Worm (Caenorhabditis elegans) whole organism, L4/young adult: ENCODE data around the gene ZK1240.1.

Experiments used
- W03F9.2 ChIP-seq: fragments of 150-350 bp; optimal IDR thresholded peaks from 2 replicates; lab custom pipeline; 2014; ENCODE audit warnings: missing biosample characterization, missing genetic modification characterization
- dao-5 ChIP-seq: sonication (generic microtip); optimal IDR thresholded peaks from 2 replicates; lab custom pipeline; 2016; ENCODE audit warnings: missing genotype, missing genetic modification characterization, moderate library complexity, missing compliant biosample characterization
- him-1 ChIP-seq: sonication (generic microtip); optimal IDR thresholded peaks from 2 replicates; lab custom pipeline; 2016; ENCODE audit warnings: missing genotype, missing genetic modification reagents, missing genetic modification characterization, missing compliant biosample characterization

DNA sequence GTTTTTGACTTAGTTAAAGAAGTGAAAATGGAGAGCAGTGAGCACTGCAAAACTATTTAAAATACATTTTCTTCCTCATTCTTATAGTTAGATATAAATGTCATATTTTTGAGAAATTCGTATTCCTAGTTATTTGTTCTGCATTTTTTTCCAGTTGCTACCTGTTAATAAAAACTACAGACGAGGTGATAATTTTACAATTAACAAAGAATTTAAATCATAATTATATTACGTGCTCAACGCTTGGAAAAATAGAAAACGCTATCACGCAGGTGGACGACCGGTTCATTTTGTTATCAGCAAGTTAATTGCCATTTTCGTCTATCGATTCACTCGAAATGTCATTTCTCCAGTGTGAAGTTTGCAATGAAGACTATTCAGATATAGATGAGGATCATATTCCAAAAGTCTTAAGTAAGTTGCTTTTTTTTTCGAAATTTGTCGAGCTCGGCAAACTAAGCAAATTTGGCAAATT lies 11.3 kb upstream of the ZK1240.1 start, which contains the start of the genes ZK1240.5 and ZK1240.9:
- TF ChIP-seq him-1 (tag; lab: Kevin White, UChicago) (no peak), W03F9.2 (no peak), dao-5 (no peak)
